Worm (Caenorhabditis elegans) whole organism, young adult: ENCODE data around the gene F58D2.5.

Source experiments
- B0019.2 ChIP-seq: fragments of 200-800 bp; sonication (Bioruptor generic); conservative IDR thresholded peaks from 2 replicates; pipeline ENCODE4 v1.3.6; 2022; ENCODE audit warnings: missing genetic modification reagents, missing genetic modification characterization, missing compliant biosample characterization
- B0261.1 ChIP-seq: sonication (generic microtip); optimal IDR thresholded peaks from 2 replicates; lab custom pipeline; 2016; ENCODE audit warnings: mild to moderate bottlenecking, missing genetic modification characterization, moderate library complexity, missing compliant biosample characterization
- B0336.3 ChIP-seq: fragments of 200-800 bp; sonication (Bioruptor generic); IDR thresholded peaks from 2 replicates; pipeline ENCODE4 v1.3.6; 2022; ENCODE audit warnings: missing genetic modification characterization, missing compliant biosample characterization
- C17E4.6 ChIP-seq: fragments of 200-800 bp; sonication (Bioruptor generic); IDR thresholded peaks from 2 replicates; pipeline ENCODE4 v1.3.6; 2022; ENCODE audit warnings: missing genetic modification reagents, missing genetic modification characterization, missing compliant biosample characterization
- D2030.7 ChIP-seq: fragments of 200-800 bp; sonication (Bioruptor generic); IDR thresholded peaks from 2 replicates; pipeline ENCODE4 v1.3.6; 2022; ENCODE audit warnings: missing genetic modification reagents, missing genetic modification characterization, missing compliant biosample characterization
- F10E7.11 ChIP-seq: sonication (generic microtip); optimal IDR thresholded peaks from 2 replicates; lab custom pipeline; 2017; ENCODE audit warnings: mild to moderate bottlenecking, missing genetic modification characterization, moderate library complexity, missing compliant biosample characterization
- F23B12.7 ChIP-seq: sonication (generic microtip); optimal IDR thresholded peaks from 2 replicates; lab custom pipeline; 2017; ENCODE audit warnings: missing genetic modification characterization, mild to moderate bottlenecking, missing compliant biosample characterization, antibody characterized with exemption, moderate library complexity; ENCODE audit not compliant: insufficient read depth
- F33H1.4 ChIP-seq: fragments of 200-800 bp; sonication (Bioruptor generic); IDR thresholded peaks from 2 replicates; pipeline ENCODE4 v1.3.6; 2022; ENCODE audit warnings: missing genetic modification reagents, missing genetic modification characterization, missing compliant biosample characterization
- F39B2.1 ChIP-seq: fragments of 200-800 bp; sonication (Bioruptor generic); IDR thresholded peaks from 2 replicates; pipeline ENCODE4 v1.3.6; 2022; ENCODE audit warnings: missing genetic modification reagents, missing genetic modification characterization, missing compliant biosample characterization
- F49E8.2 ChIP-seq: sonication (generic microtip); optimal IDR thresholded peaks from 3 replicates; lab custom pipeline; 2017; ENCODE audit warnings: missing genetic modification characterization, mild to moderate bottlenecking, missing compliant biosample characterization, antibody characterized with exemption, moderate library complexity; ENCODE audit not compliant: insufficient read depth
- F57C9.4 ChIP-seq: sonication (generic microtip); optimal IDR thresholded peaks from 2 replicates; lab custom pipeline; 2017; ENCODE audit warnings: mild to moderate bottlenecking, missing genetic modification characterization, missing compliant biosample characterization
- Y95B8A.8 ChIP-seq: fragments of 200-800 bp; sonication (Bioruptor generic); IDR thresholded peaks from 2 replicates; pipeline ENCODE4 v1.3.6; 2022; ENCODE audit warnings: missing genetic modification reagents, missing genetic modification characterization, missing compliant biosample characterization
- ama-1 ChIP-seq, 3 experiments: fragments of 150-350 bp in 1 of 3; sonication (generic microtip) in 2 of 3; optimal IDR thresholded peaks; 2 replicates each; lab custom pipeline; 2014 to 2018; ENCODE audit warnings: missing biosample characterization in 2 of 3, missing genetic modification characterization in 2 of 3, missing genetic modification reagents in 2 of 3
- atf-7 ChIP-seq: sonication (generic microtip); optimal IDR thresholded peaks from 2 replicates; lab custom pipeline; 2017; ENCODE audit warnings: mild to moderate bottlenecking, missing genetic modification characterization, missing compliant biosample characterization
- attf-6 ChIP-seq: fragments of 200-800 bp; sonication (Bioruptor generic); IDR thresholded peaks from 2 replicates; pipeline ENCODE4 v1.3.6; 2022; ENCODE audit warnings: missing genetic modification reagents, missing genetic modification characterization, missing compliant biosample characterization
- ccch-3 ChIP-seq: fragments of 200-800 bp; sonication (Bioruptor generic); optimal IDR thresholded peaks from 2 replicates; lab custom pipeline; 2018; ENCODE audit warnings: mild to moderate bottlenecking, missing genetic modification characterization, missing compliant biosample characterization
- cebp-1 ChIP-seq, 2 experiments: fragments of 200-800 bp in 1 of 2; sonication (Bioruptor generic) in 1 of 2; sonication (generic microtip) in 1 of 2; IDR thresholded peaks in 1 of 2; optimal IDR thresholded peaks in 1 of 2; 2 replicates each; pipeline versions ENCODE4 v1.3.6 to Lab custom; 2017 to 2022; ENCODE audit warnings: missing compliant biosample characterization in 2 of 2, missing genetic modification characterization in 2 of 2, mild to moderate bottlenecking in 1 of 2, missing genetic modification reagents in 1 of 2, moderate library complexity in 1 of 2
- ceh-91 ChIP-seq: fragments of 200-800 bp; sonication (Bioruptor generic); IDR thresholded peaks from 2 replicates; pipeline ENCODE4 v1.3.6; 2022; ENCODE audit warnings: missing genetic modification reagents, missing genetic modification characterization, missing compliant biosample characterization
- die-1 ChIP-seq: sonication (generic microtip); optimal IDR thresholded peaks from 2 replicates; lab custom pipeline; 2016; ENCODE audit warnings: missing genotype, mild to moderate bottlenecking, missing genetic modification characterization, missing compliant biosample characterization
- dpff-1 ChIP-seq: sonication (generic microtip); optimal IDR thresholded peaks from 2 replicates; lab custom pipeline; 2017; ENCODE audit warnings: mild to moderate bottlenecking, missing genetic modification characterization, missing compliant biosample characterization
- egl-44 ChIP-seq: fragments of 200-800 bp; sonication (Bioruptor generic); IDR thresholded peaks from 2 replicates; pipeline ENCODE4 v1.3.6; 2022; ENCODE audit warnings: missing genetic modification reagents, missing genetic modification characterization, missing compliant biosample characterization
- ekl-4 ChIP-seq: fragments of 200-800 bp; sonication (Bioruptor generic); IDR thresholded peaks from 2 replicates; pipeline ENCODE4 v1.3.6; 2022; ENCODE audit warnings: missing genetic modification reagents, missing genetic modification characterization, missing compliant biosample characterization
- hmg-1.2 ChIP-seq: fragments of 200-800 bp; sonication (Bioruptor generic); IDR thresholded peaks from 2 replicates; pipeline ENCODE4 v1.3.6; 2022; ENCODE audit warnings: missing genetic modification reagents, missing genetic modification characterization, missing compliant biosample characterization
- hrde-1 ChIP-seq: sonication (generic microtip); optimal IDR thresholded peaks from 2 replicates; lab custom pipeline; 2016; ENCODE audit warnings: missing genetic modification characterization, mild to moderate bottlenecking, missing compliant biosample characterization, moderate library complexity, missing genotype, missing genetic modification reagents, borderline replicate concordance
- lin-26 ChIP-seq: fragments of 200-800 bp; sonication (Bioruptor generic); IDR thresholded peaks from 2 replicates; pipeline ENCODE4 v1.3.6; 2022; ENCODE audit warnings: missing genetic modification reagents, missing genetic modification characterization, missing compliant biosample characterization
- lin-35 ChIP-seq, 3 experiments: fragments of 150-350 bp in 2 of 3; sonication (generic microtip) in 1 of 3; optimal IDR thresholded peaks; 2 replicates each; lab custom pipeline; 2014 to 2018; ENCODE audit warnings: missing biosample characterization in 3 of 3, missing genetic modification characterization in 3 of 3, missing genetic modification reagents in 3 of 3
- lin-54 ChIP-seq: fragments of 200-800 bp; sonication (Bioruptor generic); optimal IDR thresholded peaks from 2 replicates; lab custom pipeline; 2018; ENCODE audit warnings: mild to moderate bottlenecking, missing genetic modification characterization, missing compliant biosample characterization
- lsl-1 ChIP-seq: fragments of 200-800 bp; sonication (Bioruptor generic); optimal IDR thresholded peaks from 2 replicates; lab custom pipeline; 2018; ENCODE audit warnings: mild to moderate bottlenecking, missing genetic modification characterization, moderate library complexity, missing compliant biosample characterization
- madf-10 ChIP-seq: sonication (generic microtip); optimal IDR thresholded peaks from 2 replicates; lab custom pipeline; 2016; ENCODE audit warnings: mild to moderate bottlenecking, missing genetic modification characterization, missing compliant biosample characterization
- madf-6 ChIP-seq: fragments of 200-800 bp; sonication (Bioruptor generic); IDR thresholded peaks from 2 replicates; pipeline ENCODE4 v1.3.6; 2022; ENCODE audit warnings: missing genetic modification reagents, missing genetic modification characterization, missing compliant biosample characterization
- mcd-1 ChIP-seq: fragments of 200-800 bp; sonication (Bioruptor generic); IDR thresholded peaks from 2 replicates; pipeline ENCODE4 v1.3.6; 2022; ENCODE audit warnings: missing genetic modification reagents, missing genetic modification characterization, missing compliant biosample characterization
- mes-4 ChIP-seq: sonication (generic microtip); optimal IDR thresholded peaks from 2 replicates; lab custom pipeline; 2016; ENCODE audit warnings: missing genotype, missing genetic modification characterization, missing compliant biosample characterization
- mxl-1 ChIP-seq: sonication (generic microtip); optimal IDR thresholded peaks from 2 replicates; lab custom pipeline; 2016; ENCODE audit warnings: missing genetic modification characterization, missing compliant biosample characterization
- nfya-1 ChIP-seq: sonication (generic microtip); optimal IDR thresholded peaks from 2 replicates; lab custom pipeline; 2017; ENCODE audit warnings: antibody characterized with exemption, missing compliant biosample characterization, missing genetic modification characterization, borderline replicate concordance; ENCODE audit not compliant: insufficient read depth
- nfyb-1 ChIP-seq: fragments of 200-800 bp; sonication (Bioruptor generic); IDR thresholded peaks from 2 replicates; pipeline ENCODE4 v1.3.6; 2022; ENCODE audit warnings: missing genetic modification reagents, missing genetic modification characterization, missing compliant biosample characterization
- rec-8 ChIP-seq, 2 experiments: sonication (generic microtip); optimal IDR thresholded peaks; 2 replicates each; lab custom pipeline; 2016; ENCODE audit warnings: mild to moderate bottlenecking in 2 of 2, missing genetic modification characterization in 2 of 2, missing genetic modification reagents in 2 of 2, missing genotype in 2 of 2, missing biosample characterization in 1 of 2, missing compliant biosample characterization in 1 of 2, moderate library complexity in 1 of 2
- repo-1 ChIP-seq: sonication (generic microtip); optimal IDR thresholded peaks from 2 replicates; lab custom pipeline; 2017; ENCODE audit warnings: mild to moderate bottlenecking, missing genetic modification characterization, missing compliant biosample characterization
- snpc-1.1 ChIP-seq: sonication (generic microtip); optimal IDR thresholded peaks from 2 replicates; lab custom pipeline; 2017; ENCODE audit warnings: missing genetic modification characterization, mild to moderate bottlenecking, missing compliant biosample characterization, antibody characterized with exemption, moderate library complexity, missing genotype, missing genetic modification reagents; ENCODE audit not compliant: insufficient read depth
- snpc-1.3 ChIP-seq: sonication (generic microtip); optimal IDR thresholded peaks from 2 replicates; lab custom pipeline; 2017; ENCODE audit warnings: missing genetic modification characterization, mild to moderate bottlenecking, missing compliant biosample characterization, antibody characterized with exemption, moderate library complexity, missing genotype, missing genetic modification reagents; ENCODE audit not compliant: insufficient read depth
- snpc-3.4 ChIP-seq: sonication (generic microtip); optimal IDR thresholded peaks from 2 replicates; lab custom pipeline; 2017; ENCODE audit warnings: missing genetic modification characterization, mild to moderate bottlenecking, missing compliant biosample characterization, antibody characterized with exemption, moderate library complexity, missing genotype, missing genetic modification reagents
- tbp1 ChIP-seq: fragments of 200-800 bp; sonication (Bioruptor generic); optimal IDR thresholded peaks from 2 replicates; lab custom pipeline; 2018; ENCODE audit warnings: mild to moderate bottlenecking, missing genetic modification characterization, missing compliant biosample characterization
- unc-130 ChIP-seq: sonication (generic microtip); optimal IDR thresholded peaks from 2 replicates; lab custom pipeline; 2016; ENCODE audit warnings: missing genetic modification reagents, missing genetic modification characterization, missing compliant biosample characterization
- ztf-18 ChIP-seq: sonication (generic microtip); optimal IDR thresholded peaks from 2 replicates; lab custom pipeline; 2016; ENCODE audit warnings: missing genotype, mild to moderate bottlenecking, missing genetic modification characterization, missing compliant biosample characterization

The F58D2.5 gene

ce11 chrIV:13238943-13239861 lies 46.1 kb upstream of the F58D2.5 start, which contains the start of gene tag-115 (continued):
- TF ChIP-seq B0336.3 (GFP tag; lab: Robert Waterston, UW) (peak; percentile 83), lsl-1 (GFP tag; lab: Kevin White, UChicago) (peak; percentile 66), snpc-3.4 (tag; lab: Kevin White, UChicago) (peak; percentile 66), lin-26 (GFP tag; lab: Robert Waterston, UW) (peak; percentile 85), snpc-1.3 (tag; lab: Kevin White, UChicago) (peak; percentile 94), madf-6 (GFP tag; lab: Robert Waterston, UW) (peak; percentile 80), F23B12.7 (peak; percentile 46), C17E4.6 (peak; percentile 52; the same call in 1 of the 2 replicates), nfya-1 (tag; lab: Kevin White, UChicago) (no peak), lin-54 (GFP tag; lab: Kevin White, UChicago) (peak; percentile 92), F10E7.11 (peak; percentile 19), attf-6 (GFP tag; lab: Robert Waterston, UW) (peak; percentile 91), snpc-1.1 (tag; lab: Kevin White, UChicago) (peak; percentile 22), hmg-1.2 (GFP tag; lab: Robert Waterston, UW) (peak; percentile 44; the same call in 1 of the 2 replicates), ama-1 (optimal IDR thresholded peaks at IDR 0.05; lab: Kevin White, UChicago) (peak; percentile 23), ama-1 (GFP tag; optimal IDR thresholded peaks at IDR 0.05; lab: Kevin White, UChicago) (peak; percentile 86 to 94), mes-4 (peak; percentile 49), F49E8.2 (peak; percentile 93), D2030.7 (peak; percentile 43; the same call in 1 of the 2 replicates), F39B2.1 (peak; percentile 80; the same call in 1 of the 2 replicates), repo-1 (tag; lab: Kevin White, UChicago) (peak; percentile 65), rec-8 (tag; optimal IDR thresholded peaks at IDR 0.05; lab: Kevin White, UChicago) (peak; percentile 20), tbp1 (GFP tag; lab: Kevin White, UChicago) (peak; percentile 69), Y95B8A.8 (GFP tag; lab: Robert Waterston, UW) (peak; percentile 64), cebp-1 (GFP tag; IDR thresholded peaks at IDR 0.05; lab: Robert Waterston, UW) (no peak), cebp-1 (tag; optimal IDR thresholded peaks at IDR 0.05; lab: Kevin White, UChicago) (peak; percentile 51), nfyb-1 (GFP tag; lab: Robert Waterston, UW) (peak; percentile 82), atf-7 (tag; lab: Kevin White, UChicago) (peak; percentile 22), ceh-91 (GFP tag; lab: Robert Waterston, UW) (peak; percentile 26; the same call in 1 of the 2 replicates), lin-35 (GFP tag; optimal IDR thresholded peaks at IDR 0.05; lab: Kevin White, UChicago) (peak in 1 of 3 experiments; percentile 79), dpff-1 (tag; lab: Kevin White, UChicago) (no peak), F33H1.4 (GFP tag; lab: Robert Waterston, UW) (no peak; the same call in none of the 2 replicates), mcd-1 (GFP tag; lab: Robert Waterston, UW) (peak; percentile 66), mxl-1 (tag; lab: Kevin White, UChicago) (peak; percentile 41), madf-10 (tag; lab: Kevin White, UChicago) (no peak), hrde-1 (peak; percentile 98), ekl-4 (GFP tag; lab: Robert Waterston, UW) (peak; percentile 70), egl-44 (GFP tag; lab: Robert Waterston, UW) (no peak), B0019.2 (GFP tag; lab: Robert Waterston, UW) (no peak), unc-130 (GFP tag; lab: Kevin White, UChicago) (peak; percentile 63), ztf-18 (tag; lab: Kevin White, UChicago) (peak; percentile 16), ccch-3 (GFP tag; lab: Kevin White, UChicago) (no peak), B0261.1 (tag; lab: Kevin White, UChicago) (peak; percentile 21), die-1 (tag; lab: Kevin White, UChicago) (peak; percentile 63), F57C9.4 (tag; lab: Kevin White, UChicago) (no peak)
